Worm (Caenorhabditis elegans) whole organism, L2 larva: Measurements from ENCODE around the gene F16G10.6.

Experiments
- ama-1 ChIP-seq: fragments of 150-350 bp; optimal IDR thresholded peaks from 2 replicates; lab custom pipeline; 2018; ENCODE audit warnings: inconsistent platforms
- snpc-4 ChIP-seq: fragments of 150-350 bp; optimal IDR thresholded peaks from 2 replicates; lab custom pipeline; 2014; ENCODE audit warnings: missing biosample characterization, missing genetic modification characterization
- zag-1 ChIP-seq: fragments of 150-350 bp; optimal IDR thresholded peaks from 2 replicates; lab custom pipeline; 2014; ENCODE audit warnings: missing biosample characterization, missing genetic modification characterization
- ztf-1 ChIP-seq: fragments of 200-800 bp; sonication (Bioruptor generic); conservative IDR thresholded peaks from 2 replicates; pipeline ENCODE4 v1.3.6; 2022; ENCODE audit warnings: missing genetic modification characterization, missing compliant biosample characterization
- ztf-11 ChIP-seq: sonication (generic microtip); optimal IDR thresholded peaks from 2 replicates; lab custom pipeline; 2017; ENCODE audit warnings: missing biosample characterization, missing genetic modification characterization

DNA sequence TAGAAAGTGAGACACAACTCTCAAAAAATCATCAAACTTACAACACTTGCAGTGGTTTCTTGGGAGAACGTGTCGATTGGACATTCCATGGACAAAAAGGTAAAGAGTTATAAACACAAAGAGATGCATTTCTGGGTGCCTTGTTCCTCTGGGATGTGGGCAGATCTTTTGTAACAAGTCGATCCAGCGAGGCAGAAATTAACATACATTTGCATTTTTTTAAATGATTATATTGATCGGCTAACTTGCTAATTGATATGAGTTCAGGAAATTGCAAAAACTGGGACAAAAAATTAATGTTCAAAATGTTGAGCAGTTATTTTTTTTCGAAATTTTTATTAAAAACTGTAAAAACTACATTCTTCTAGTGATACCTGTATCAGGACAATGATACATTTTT lies at the start of gene F16G10.6:
- TF ChIP-seq ama-1 (lab: Kevin White, UChicago) (no peak), ztf-11 (tag; lab: Kevin White, UChicago) (no peak), zag-1 (tag; lab: Kevin White, UChicago) (no peak), ztf-1 (GFP tag; lab: Robert Waterston, UW) (no peak), snpc-4 (no peak)
